In the genomic region with DNA sequence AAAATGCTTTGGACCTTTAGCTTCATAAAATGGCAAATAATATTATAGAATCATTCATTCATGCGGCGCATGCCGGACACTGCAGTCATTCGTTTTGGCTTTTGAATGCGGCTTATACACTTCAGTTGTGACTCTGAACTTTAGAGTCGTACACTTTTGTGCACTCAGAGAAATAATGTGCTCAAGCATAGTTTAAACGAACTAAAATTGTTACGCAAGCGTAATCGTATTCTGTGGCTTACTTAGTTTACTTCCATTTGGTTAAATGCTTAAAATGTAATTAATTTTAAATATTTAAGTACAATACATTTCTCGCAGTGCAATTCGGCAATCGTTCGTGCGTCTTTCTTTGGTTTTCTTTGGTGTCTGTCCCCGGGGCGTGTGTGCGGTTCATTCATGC, we compare ENCODE assay signal across 1 fruit fly cellular context.
TF ChIP-seq lines count a peak whose summit lies in the region.

No protein-coding gene starts in this region.

TF ChIP-seq in whole organism, embryonic, 481 proteins besides CTCF, POLR2A, EP300 and RAD21 (continued from another document):
- TF ChIP-seq trem (tag; optimal IDR thresholded peaks at IDR 0.05; lab: Kevin White, UChicago) = no peak
- no peak for TF ChIP-seq CG12071 (GFP tag; optimal IDR thresholded peaks at IDR 0.05; lab: Kevin White, UChicago)
- 0 out of 3 replicates have a peak, but pooled peaks have one; percentile 43 for TF ChIP-seq CG34422 (GFP tag; IDR thresholded peaks at IDR 0.05; lab: Robert Waterston, UW)
- TF ChIP-seq toy (GFP tag; IDR thresholded peaks at IDR 0.05; lab: Robert Waterston, UW) = no peak
- TF ChIP-seq bsh (GFP tag; optimal IDR thresholded peaks at IDR 0.05; lab: Kevin White, UChicago) = no peak
- no peak for TF ChIP-seq CG10209 (GFP tag; optimal IDR thresholded peaks at IDR 0.05; lab: Kevin White, UChicago)
- TF ChIP-seq CG10959 (GFP tag; IDR thresholded peaks at IDR 0.05; lab: Robert Waterston, UW) = peak; percentile 36; the same call in 1 of the 2 replicates
- 0 out of 3 replicates have a peak, but pooled peaks have one; percentile 28 for TF ChIP-seq CG7357 (GFP tag; IDR thresholded peaks at IDR 0.05; lab: Robert Waterston, UW)
- TF ChIP-seq CG17361 (GFP tag; IDR thresholded peaks at IDR 0.05; lab: Robert Waterston, UW) = 0 out of 3 replicates have a peak, but pooled peaks have one; percentile 37
- TF ChIP-seq kah (GFP tag; optimal IDR thresholded peaks at IDR 0.05; lab: Kevin White, UChicago) = no peak
- TF ChIP-seq zfh1 (GFP tag; IDR thresholded peaks at IDR 0.05; lab: Robert Waterston, UW) = 0 out of 3 replicates have a peak, but pooled peaks have one; percentile 22
- TF ChIP-seq CG10979 (tag; optimal IDR thresholded peaks at IDR 0.05; lab: Kevin White, UChicago) = no peak
- no peak for TF ChIP-seq odd (GFP tag; optimal IDR thresholded peaks at IDR 0.05; lab: Kevin White, UChicago)
- TF ChIP-seq HLH3B (GFP tag; IDR thresholded peaks at IDR 0.05; lab: Robert Waterston, UW) = 0 out of 2 replicates have a peak, but pooled peaks have one; percentile 22
